Worm (Caenorhabditis elegans): ENCODE results near the gene kcc-1.

kcc-1 gene

DNA sequence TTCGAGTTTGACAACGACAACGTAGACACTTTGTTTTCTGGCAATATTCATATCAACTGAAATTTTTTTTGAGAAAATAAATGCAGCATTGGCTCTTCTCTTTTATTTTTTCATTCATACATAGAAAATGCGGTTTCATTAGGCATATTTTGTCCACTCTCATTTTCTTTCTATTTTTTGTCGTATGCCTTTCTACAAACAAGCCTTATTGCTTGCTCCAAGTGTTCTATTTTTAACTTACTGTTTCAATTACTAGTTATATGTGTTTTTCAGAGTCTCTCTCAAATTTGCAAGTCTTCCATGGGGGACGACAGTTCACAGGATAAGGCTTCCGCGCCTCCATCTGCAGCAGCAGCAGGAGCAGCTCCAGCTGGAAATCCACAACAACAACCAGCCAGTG lies at the start of gene kcc-1:
kcc-1 (plus strand) TSS at position 301 of the 400 bp plus-strand sequence.
- TF ChIP-seq F52B5.7 (tag; optimal IDR thresholded peaks at IDR 0.05) (no peak), lsy-27 (tag; optimal IDR thresholded peaks at IDR 0.05; ENCODE audit: borderline replicate concordance, insufficient read depth) (no peak), rpc-1 (optimal IDR thresholded peaks at IDR 0.05) (no peak), rpc-1 (tag; optimal IDR thresholded peaks at IDR 0.05) (no peak), ama-1 (optimal IDR thresholded peaks at IDR 0.05) (no peak), ama-1 (GFP tag; optimal IDR thresholded peaks at IDR 0.05) (no peak), hmg-1.2 (GFP tag; IDR thresholded peaks at IDR 0.05) (no peak), atf-7 (tag; optimal IDR thresholded peaks at IDR 0.05) (no peak), athp-1 (tag; optimal IDR thresholded peaks at IDR 0.05) (no peak), akir-1 (GFP tag; optimal IDR thresholded peaks at IDR 0.05) (no peak), ZK185.1 (tag; optimal IDR thresholded peaks at IDR 0.05; ENCODE audit: poor library complexity, severe bottlenecking) (no peak), Y53F4B.3 (GFP tag; IDR thresholded peaks at IDR 0.05) (no peak), cebp-1 (GFP tag; IDR thresholded peaks at IDR 0.05) (no peak), cebp-1 (tag; optimal IDR thresholded peaks at IDR 0.05) (no peak), lin-54 (GFP tag; optimal IDR thresholded peaks at IDR 0.05) (no peak), nhr-179 (tag; optimal IDR thresholded peaks at IDR 0.05) (no peak), egl-44 (GFP tag; IDR thresholded peaks at IDR 0.05) (no peak), snpc-1.1 (tag; optimal IDR thresholded peaks at IDR 0.05; ENCODE audit: insufficient read depth) (no peak), C06A6.2 (GFP tag; conservative IDR thresholded peaks at IDR 0.05) (no peak), ztf-26 (tag; optimal IDR thresholded peaks at IDR 0.05) (no peak), nhr-80 (tag; optimal IDR thresholded peaks at IDR 0.05) (no peak), egrh-3 (GFP tag; IDR thresholded peaks at IDR 0.05) (no peak), F23B12.7 (tag; optimal IDR thresholded peaks at IDR 0.05; ENCODE audit: insufficient read depth) (no peak)

ce11 chrIV:7156356-7156755 lies 49.7 kb upstream of the kcc-1 start, which contains the start of gene maph-9:
Gene maph-9 (plus strand): TSS chrIV:7156628.
- TF ChIP-seq K12H6.12 (tag; optimal IDR thresholded peaks at IDR 0.05) (no peak), hlh-12 (tag; optimal IDR thresholded peaks at IDR 0.05) (no peak), hmg-20 (GFP tag; IDR thresholded peaks at IDR 0.05) (no peak), ceh-58 (GFP tag; IDR thresholded peaks at IDR 0.05) (no peak), madf-8 (GFP tag; conservative IDR thresholded peaks at IDR 0.05) (no peak), nfya-1 (tag; optimal IDR thresholded peaks at IDR 0.05; ENCODE audit: borderline replicate concordance, insufficient read depth) (no peak), F37B4.10 (GFP tag; IDR thresholded peaks at IDR 0.05) (no peak), Y95B8A.8 (GFP tag; IDR thresholded peaks at IDR 0.05) (no peak), F57C9.4 (tag; optimal IDR thresholded peaks at IDR 0.05) (no peak), dpl-1 (GFP tag; optimal IDR thresholded peaks at IDR 0.05) (no peak), F49E8.2 (tag; optimal IDR thresholded peaks at IDR 0.05; ENCODE audit: insufficient read depth) (no peak), unc-130 (GFP tag; optimal IDR thresholded peaks at IDR 0.05) (no peak), Y53G8AR.9 (GFP tag; conservative IDR thresholded peaks at IDR 0.05) (no peak), mcd-1 (GFP tag; IDR thresholded peaks at IDR 0.05) (no peak), rcor-1 (GFP tag; IDR thresholded peaks at IDR 0.05) (no peak)

ce11 chrIV:7158161-7158560 lies 47.9 kb upstream of the kcc-1 start:
- no peak for TF ChIP-seq Y56A3A.18 (GFP tag; IDR thresholded peaks at IDR 0.05)
- TF ChIP-seq ZK185.1 (tag; optimal IDR thresholded peaks at IDR 0.05; ENCODE audit: poor library complexity, severe bottlenecking) = no peak
- TF ChIP-seq aptf-3 (GFP tag; IDR thresholded peaks at IDR 0.05) = no peak
- TF ChIP-seq nfyb-1 (GFP tag; IDR thresholded peaks at IDR 0.05) = no peak
- TF ChIP-seq mes-4 (tag; optimal IDR thresholded peaks at IDR 0.05) = no peak
- TF ChIP-seq sptf-2 (GFP tag; optimal IDR thresholded peaks at IDR 0.05) = no peak
- no peak for TF ChIP-seq hmg-1.2 (GFP tag; IDR thresholded peaks at IDR 0.05)
- TF ChIP-seq bed-2 (GFP tag; IDR thresholded peaks at IDR 0.05) = no peak
- no peak for TF ChIP-seq F57A8.1 (GFP tag; optimal IDR thresholded peaks at IDR 0.05)
- no peak for TF ChIP-seq F10E7.11 (tag; optimal IDR thresholded peaks at IDR 0.05)
- no peak for TF ChIP-seq Y95B8A.8 (GFP tag; IDR thresholded peaks at IDR 0.05)
- no peak for TF ChIP-seq D2030.7 (GFP tag; IDR thresholded peaks at IDR 0.05)
- TF ChIP-seq nhr-80 (tag; optimal IDR thresholded peaks at IDR 0.05) = no peak
- no peak for TF ChIP-seq egl-44 (GFP tag; IDR thresholded peaks at IDR 0.05)
- no peak for TF ChIP-seq nhr-179 (tag; optimal IDR thresholded peaks at IDR 0.05)
- TF ChIP-seq Y53F4B.3 (GFP tag; IDR thresholded peaks at IDR 0.05) = no peak
- TF ChIP-seq ceh-79 (tag; optimal IDR thresholded peaks at IDR 0.05) = no peak
